Fruit fly (Drosophila melanogaster) whole organism, embryonic: Measurements from ENCODE around the gene Eig71Ed.
A peak's percentile ranks its signal among the peaks of the same experiment; 100 is the strongest.

Source experiments
- Adf1 ChIP-seq: fragments of 200-800 bp; sonication (Bioruptor generic); IDR thresholded peaks from 2 replicates; pipeline ENCODE4 v1.3.6; 2022; ENCODE audit warnings: missing biosample characterization, missing genetic modification characterization
- Awh ChIP-seq: fragments of 200-800 bp; sonication (Bioruptor generic); IDR thresholded peaks from 2 replicates; pipeline ENCODE4, ENCODE4 v1.3.6; 2022; ENCODE audit warnings: missing biosample characterization, missing genetic modification characterization
- CG10366 ChIP-seq: fragments of 200-800 bp; sonication (Bioruptor generic); IDR thresholded peaks from 2 replicates; pipeline ENCODE4 v1.3.6; 2022; ENCODE audit warnings: missing biosample characterization, missing genetic modification characterization
- CG10462 ChIP-seq: fragments of 200-800 bp; sonication (Bioruptor generic); optimal IDR thresholded peaks from 2 replicates; lab custom pipeline; 2016; ENCODE audit warnings: missing biosample characterization, missing genetic modification characterization
- CG11696 ChIP-seq: fragments of 200-800 bp; sonication (Bioruptor generic); IDR thresholded peaks from 2 replicates; pipeline ENCODE4 v1.3.6; 2022; ENCODE audit warnings: missing biosample characterization, missing genetic modification characterization
- CG12071 ChIP-seq: fragments of 200-800 bp; sonication (Bioruptor generic); optimal IDR thresholded peaks from 3 replicates; lab custom pipeline; 2018; ENCODE audit warnings: missing biosample characterization, mild to moderate bottlenecking, missing genetic modification characterization
- CG14014 ChIP-seq: fragments of 200-800 bp; sonication (Bioruptor generic); IDR thresholded peaks from 2 replicates; pipeline ENCODE4 v1.3.6; 2022; ENCODE audit warnings: missing biosample characterization, missing genetic modification characterization
- CG14667 ChIP-seq: fragments of 200-800 bp; sonication (Bioruptor generic); IDR thresholded peaks from 2 replicates; pipeline ENCODE4 v1.3.6; 2022; ENCODE audit warnings: missing biosample characterization, missing genetic modification characterization
- CG14965 ChIP-seq: fragments of 200-800 bp; sonication (Bioruptor generic); optimal IDR thresholded peaks from 2 replicates; lab custom pipeline; 2016; ENCODE audit warnings: missing biosample characterization, missing genetic modification characterization, borderline replicate concordance
- CG1529 ChIP-seq: fragments of 200-800 bp; sonication (Bioruptor generic); optimal IDR thresholded peaks from 3 replicates; lab custom pipeline; 2018; ENCODE audit warnings: missing biosample characterization, missing genetic modification characterization
- CG15479 ChIP-seq: fragments of 200-800 bp; sonication (Bioruptor generic); optimal IDR thresholded peaks from 3 replicates; lab custom pipeline; 2019; ENCODE audit warnings: missing biosample characterization, mild to moderate bottlenecking, missing genetic modification characterization, moderate library complexity
- CG17328 ChIP-seq: fragments of 200-800 bp; sonication (Bioruptor generic); IDR thresholded peaks from 2 replicates; pipeline ENCODE4 v1.3.6; 2022; ENCODE audit warnings: missing biosample characterization, missing genetic modification characterization
- CG17359 ChIP-seq: fragments of 200-800 bp; sonication (Bioruptor generic); optimal IDR thresholded peaks from 3 replicates; lab custom pipeline; 2018; ENCODE audit warnings: missing biosample characterization, mild to moderate bottlenecking, missing genetic modification characterization, moderate library complexity
- CG18599 ChIP-seq: fragments of 200-800 bp; sonication (Bioruptor generic); optimal IDR thresholded peaks from 3 replicates; lab custom pipeline; 2017; ENCODE audit warnings: missing biosample characterization, missing genetic modification characterization, mild to moderate bottlenecking, moderate library complexity, missing genetic modification reagents
- CG18619 ChIP-seq: fragments of 200-800 bp; sonication (Bioruptor generic); optimal IDR thresholded peaks from 3 replicates; lab custom pipeline; 2017; ENCODE audit warnings: missing biosample characterization, mild to moderate bottlenecking, missing genetic modification characterization
- CG32767 ChIP-seq: fragments of 200-800 bp; sonication (Bioruptor generic); IDR thresholded peaks from 2 replicates; pipeline ENCODE4 v1.3.6; 2022; ENCODE audit warnings: missing biosample characterization, missing genetic modification characterization
- CG32772 ChIP-seq: fragments of 200-800 bp; sonication (Bioruptor generic); IDR thresholded peaks from 2 replicates; pipeline ENCODE4 v1.3.6; 2022; ENCODE audit warnings: missing biosample characterization, missing genetic modification characterization
- CG6813 ChIP-seq: fragments of 200-800 bp; sonication (Bioruptor generic); optimal IDR thresholded peaks from 2 replicates; lab custom pipeline; 2017; ENCODE audit warnings: missing biosample characterization, missing genetic modification characterization, mild to moderate bottlenecking, moderate library complexity, missing genetic modification reagents
- CG7556 ChIP-seq: fragments of 200-800 bp; sonication (Bioruptor generic); optimal IDR thresholded peaks from 2 replicates; lab custom pipeline; 2017; ENCODE audit warnings: missing biosample characterization, mild to moderate bottlenecking, missing genetic modification characterization
- CrebB ChIP-seq: fragments of 200-800 bp; sonication (Bioruptor generic); optimal IDR thresholded peaks from 3 replicates; lab custom pipeline; 2018; ENCODE audit warnings: missing biosample characterization, mild to moderate bottlenecking, missing genetic modification characterization
- D19B ChIP-seq: fragments of 200-800 bp; sonication (Bioruptor generic); optimal IDR thresholded peaks from 2 replicates; lab custom pipeline; 2017; ENCODE audit warnings: missing biosample characterization, mild to moderate bottlenecking, missing genetic modification characterization
- Dad ChIP-seq: fragments of 200-800 bp; sonication (Bioruptor generic); optimal IDR thresholded peaks from 3 replicates; lab custom pipeline; 2016; ENCODE audit warnings: missing biosample characterization, missing genetic modification characterization
- ERR ChIP-seq: fragments of 200-800 bp; sonication (Bioruptor generic); optimal IDR thresholded peaks from 2 replicates; lab custom pipeline; 2016; ENCODE audit warnings: missing biosample characterization, missing genetic modification characterization
- Ets65A ChIP-seq: fragments of 200-800 bp; sonication (Bioruptor generic); peaks from one replicate; lab custom pipeline; 2016; ENCODE audit warnings: missing biosample characterization, missing genetic modification characterization
- HHEX ChIP-seq: fragments of 200-800 bp; sonication (Bioruptor generic); optimal IDR thresholded peaks from 3 replicates; lab custom pipeline; 2017; ENCODE audit warnings: missing biosample characterization, mild to moderate bottlenecking, missing genetic modification characterization, missing genetic modification reagents
- HLH4C ChIP-seq: fragments of 200-800 bp; sonication (Bioruptor generic); IDR thresholded peaks from 3 replicates; pipeline ENCODE4 v1.3.6; 2022; ENCODE audit warnings: missing biosample characterization, missing genetic modification characterization; ENCODE audit not compliant: partially characterized antibody
- Hsf ChIP-seq: fragments of 200-800 bp; sonication (Bioruptor generic); optimal IDR thresholded peaks from 3 replicates; lab custom pipeline; 2016; ENCODE audit warnings: missing biosample characterization, missing genetic modification characterization
- Lim3 ChIP-seq: fragments of 200-800 bp; sonication (Bioruptor generic); IDR thresholded peaks from 2 replicates; pipeline ENCODE4 v1.3.6; 2022; ENCODE audit warnings: missing biosample characterization, missing genetic modification characterization
- NC2β ChIP-seq: fragments of 200-800 bp; sonication (Bioruptor generic); optimal IDR thresholded peaks from 2 replicates; lab custom pipeline; 2016; ENCODE audit warnings: missing biosample characterization, missing genetic modification characterization
- Nf-YA ChIP-seq: fragments of 200-800 bp; sonication (Bioruptor generic); IDR thresholded peaks from 2 replicates; pipeline ENCODE4 v1.3.6; 2022; ENCODE audit warnings: missing biosample characterization, missing genetic modification characterization
- Nf-YC ChIP-seq: fragments of 200-800 bp; optimal IDR thresholded peaks from 3 replicates; lab custom pipeline; 2019; ENCODE audit warnings: missing biosample characterization, mild to moderate bottlenecking, missing genetic modification characterization, moderate library complexity
- Sox100B ChIP-seq: fragments of 200-800 bp; sonication (Bioruptor generic); optimal IDR thresholded peaks from 3 replicates; lab custom pipeline; 2018; ENCODE audit warnings: missing biosample characterization, mild to moderate bottlenecking, missing genetic modification characterization
- al ChIP-seq: fragments of 200-800 bp; sonication (Bioruptor generic); IDR thresholded peaks from 2 replicates; pipeline ENCODE4 v1.3.6; 2022; ENCODE audit warnings: missing biosample characterization, missing genetic modification characterization
- bsh ChIP-seq, 2 experiments: fragments of 200-800 bp; sonication (Bioruptor generic); optimal IDR thresholded peaks; 2 replicates each; lab custom pipeline; 2017 to 2018; ENCODE audit warnings: mild to moderate bottlenecking in 2 of 2, missing biosample characterization in 2 of 2, missing genetic modification characterization in 2 of 2, moderate library complexity in 1 of 2
- btn ChIP-seq: fragments of 200-800 bp; sonication (Bioruptor generic); optimal IDR thresholded peaks from 2 replicates; lab custom pipeline; 2016; ENCODE audit warnings: missing biosample characterization, missing genetic modification characterization
- crc ChIP-seq: fragments of 200-800 bp; sonication (Bioruptor generic); optimal IDR thresholded peaks from 2 replicates; lab custom pipeline; 2016; ENCODE audit warnings: missing biosample characterization, missing genetic modification characterization
- dysf ChIP-seq: fragments of 200-800 bp; sonication (Bioruptor generic); IDR thresholded peaks from 3 replicates; pipeline ENCODE4 v1.3.6; 2022; ENCODE audit warnings: missing biosample characterization, missing genetic modification characterization
- ems ChIP-seq: fragments of 200-800 bp; sonication (Bioruptor generic); optimal IDR thresholded peaks from 3 replicates; lab custom pipeline; 2016; ENCODE audit warnings: missing biosample characterization, missing genetic modification characterization
- fu2 ChIP-seq: fragments of 200-800 bp; sonication (Bioruptor generic); optimal IDR thresholded peaks from 2 replicates; lab custom pipeline; 2016; ENCODE audit warnings: missing biosample characterization, missing genetic modification characterization
- gcm2 ChIP-seq: fragments of 200-800 bp; sonication (Bioruptor generic); optimal IDR thresholded peaks from 2 replicates; lab custom pipeline; 2016; ENCODE audit warnings: missing biosample characterization, missing genetic modification characterization
- gfzf ChIP-seq: fragments of 200-800 bp; sonication (Bioruptor generic); optimal IDR thresholded peaks from 2 replicates; lab custom pipeline; 2016; ENCODE audit warnings: missing biosample characterization, mild to moderate bottlenecking, missing genetic modification characterization, moderate library complexity
- hbn ChIP-seq: fragments of 200-800 bp; sonication (Bioruptor generic); IDR thresholded peaks from 2 replicates; pipeline ENCODE4 v1.3.6; 2022; ENCODE audit warnings: missing biosample characterization, missing genetic modification characterization; ENCODE audit not compliant: partially characterized antibody
- luna ChIP-seq: fragments of 200-800 bp; sonication (Bioruptor generic); optimal IDR thresholded peaks from 2 replicates; lab custom pipeline; 2016; ENCODE audit warnings: missing biosample characterization, missing genetic modification characterization
- mam ChIP-seq: fragments of 200-800 bp; sonication (Bioruptor generic); optimal IDR thresholded peaks from 3 replicates; lab custom pipeline; 2016; ENCODE audit warnings: missing biosample characterization, missing genetic modification characterization
- pita ChIP-seq: fragments of 200-800 bp; sonication (Bioruptor generic); optimal IDR thresholded peaks from 2 replicates; lab custom pipeline; 2017; ENCODE audit warnings: missing biosample characterization, mild to moderate bottlenecking, missing genetic modification characterization
- rib ChIP-seq: fragments of 200-800 bp; sonication (Bioruptor generic); IDR thresholded peaks from 2 replicates; pipeline ENCODE4 v1.3.6; 2022; ENCODE audit warnings: missing biosample characterization, missing genetic modification characterization
- sima ChIP-seq: fragments of 200-800 bp; sonication (Bioruptor generic); optimal IDR thresholded peaks from 2 replicates; lab custom pipeline; 2016; ENCODE audit warnings: missing biosample characterization, missing genetic modification characterization
- sr ChIP-seq: fragments of 200-800 bp; sonication (Bioruptor generic); IDR thresholded peaks from 3 replicates; pipeline ENCODE4 v1.3.6; 2022; ENCODE audit warnings: missing biosample characterization, missing genetic modification characterization
- tin ChIP-seq: fragments of 200-800 bp; sonication (Bioruptor generic); optimal IDR thresholded peaks from 3 replicates; lab custom pipeline; 2016; ENCODE audit warnings: missing biosample characterization, missing genetic modification characterization
- vfl ChIP-seq: fragments of 200-800 bp; sonication (Bioruptor generic); optimal IDR thresholded peaks from 2 replicates; lab custom pipeline; 2016; ENCODE audit warnings: missing biosample characterization, missing genetic modification characterization
- wek ChIP-seq: fragments of 200-800 bp; sonication (Bioruptor generic); optimal IDR thresholded peaks from 3 replicates; lab custom pipeline; 2018; ENCODE audit warnings: missing biosample characterization, mild to moderate bottlenecking, missing genetic modification characterization, moderate library complexity
- zfh1 ChIP-seq: fragments of 200-800 bp; sonication (Bioruptor generic); IDR thresholded peaks from 3 replicates; pipeline ENCODE4 v1.3.6; 2022; ENCODE audit warnings: missing biosample characterization, missing genetic modification characterization

Eig71Ed gene

DNA sequence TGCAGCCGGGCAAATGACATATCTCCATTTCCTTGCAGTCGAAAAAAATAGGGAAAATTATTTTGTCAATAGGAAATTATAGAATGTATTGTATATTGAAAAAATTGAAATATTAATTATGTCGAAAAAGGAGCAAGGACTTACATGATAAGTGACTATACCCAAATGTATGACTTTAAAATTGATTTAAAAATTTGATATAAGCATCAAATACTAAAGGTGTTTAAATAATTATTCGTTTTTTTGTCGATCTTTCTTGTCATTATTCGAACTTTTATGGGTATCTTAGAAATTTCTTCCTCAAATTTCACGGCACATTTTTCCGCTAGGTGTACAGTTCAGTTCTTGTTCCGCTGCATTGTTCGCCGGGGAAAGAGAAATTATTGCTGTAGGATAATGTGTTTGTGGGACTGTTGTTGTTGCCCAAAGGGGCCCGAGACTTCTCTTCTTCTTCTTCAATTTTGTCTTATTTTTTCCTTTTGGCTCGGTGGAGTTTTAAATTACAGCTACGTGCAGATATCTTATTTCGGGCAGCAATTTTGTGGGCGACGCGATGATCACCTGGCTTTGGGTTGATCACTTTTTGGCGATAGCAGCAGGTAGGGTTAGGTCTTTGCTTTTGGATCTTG, 48.1 kb downstream of the Eig71Ed start (continued):
- TF ChIP-seq gcm2: no peak
- no peak for TF ChIP-seq CG15479 (GFP tag; lab: Kevin White, UChicago)
- TF ChIP-seq vfl (GFP tag; lab: Kevin White, UChicago): no peak
- 0 out of 3 replicates have a peak, but pooled peaks have one; percentile 21 for TF ChIP-seq zfh1 (GFP tag; lab: Robert Waterston, UW)
- no peak for TF ChIP-seq CG11696 (GFP tag; lab: Robert Waterston, UW)
- no peak for TF ChIP-seq Nf-YC (tag; lab: Kevin White, UChicago)
- TF ChIP-seq luna (GFP tag; lab: Kevin White, UChicago): no peak
- TF ChIP-seq CG32772: no peak
- no peak for TF ChIP-seq Adf1 (GFP tag; lab: Robert Waterston, UW)
- no peak for TF ChIP-seq CG17359
- no peak for TF ChIP-seq fu2 (GFP tag; lab: Kevin White, UChicago)
- no peak for TF ChIP-seq al (GFP tag; lab: Robert Waterston, UW)
- no peak for TF ChIP-seq Nf-YA (GFP tag; lab: Robert Waterston, UW)
- no peak for TF ChIP-seq sr (GFP tag; lab: Robert Waterston, UW)
- peak; percentile 25; the same call in 1 of the 2 replicates for TF ChIP-seq CG17328
- TF ChIP-seq CG12071: no peak
- TF ChIP-seq Lim3 (GFP tag; lab: Robert Waterston, UW): no peak
- no peak for TF ChIP-seq Awh (GFP tag; lab: Robert Waterston, UW)
- no peak for TF ChIP-seq tin
- peak; percentile 32 for TF ChIP-seq Hsf (GFP tag; lab: Kevin White, UChicago)
- no peak for TF ChIP-seq NC2β (GFP tag; lab: Kevin White, UChicago)
- TF ChIP-seq HLH4C: no peak
- no peak for TF ChIP-seq CG14014 (GFP tag; lab: Robert Waterston, UW)
- peak; percentile 72 for TF ChIP-seq CG7556 (GFP tag; lab: Kevin White, UChicago)
- no peak for TF ChIP-seq rib
- no peak for TF ChIP-seq CG14965 (GFP tag; lab: Kevin White, UChicago)
- TF ChIP-seq Dad (GFP tag; lab: Kevin White, UChicago): no peak
- TF ChIP-seq mam (GFP tag; lab: Kevin White, UChicago): no peak
- TF ChIP-seq ERR: no peak
- TF ChIP-seq CrebB (tag; lab: Kevin White, UChicago): no peak
- TF ChIP-seq CG18599: no peak
- TF ChIP-seq dysf: no peak
- TF ChIP-seq ems (GFP tag; lab: Kevin White, UChicago): no peak
- TF ChIP-seq Ets65A: no peak
- TF ChIP-seq hbn: no peak
- TF ChIP-seq Sox100B (GFP tag; lab: Kevin White, UChicago): no peak
- peak; percentile 50 for TF ChIP-seq CG1529 (GFP tag; lab: Kevin White, UChicago)
- no peak for TF ChIP-seq pita (GFP tag; lab: Kevin White, UChicago)
- peak; percentile 55 to 59 for TF ChIP-seq bsh (GFP tag; optimal IDR thresholded peaks at IDR 0.05; lab: Kevin White, UChicago)
- TF ChIP-seq CG6813 (GFP tag; lab: Kevin White, UChicago): no peak
- TF ChIP-seq crc (GFP tag; lab: Kevin White, UChicago): no peak
- TF ChIP-seq HHEX (GFP tag; lab: Kevin White, UChicago): no peak
- no peak for TF ChIP-seq CG10366 (GFP tag; lab: Robert Waterston, UW)
- TF ChIP-seq sima: no peak
- TF ChIP-seq CG10462 (GFP tag; lab: Kevin White, UChicago): peak; percentile 29
- TF ChIP-seq CG18619: peak; percentile 6
- TF ChIP-seq CG14667 (GFP tag; lab: Robert Waterston, UW): no peak
- no peak for TF ChIP-seq btn
- no peak for TF ChIP-seq wek
- no peak for TF ChIP-seq gfzf
- TF ChIP-seq D19B: no peak
- peak; percentile 23; the same call in 1 of the 2 replicates for TF ChIP-seq CG32767
